Fruit fly (Drosophila melanogaster) whole organism, embryonic: ENCODE results near the gene CG8837.

ENCODE experiments used
- Adf1 ChIP-seq: fragments of 200-800 bp; sonication (Bioruptor generic); IDR thresholded peaks from 2 replicates; pipeline ENCODE4 v1.3.6; 2022; ENCODE audit warnings: missing biosample characterization, missing genetic modification characterization
- Atf-2 ChIP-seq: fragments of 200-800 bp; sonication (Bioruptor generic); optimal IDR thresholded peaks from 2 replicates; lab custom pipeline; 2016; ENCODE audit warnings: missing biosample characterization, missing genetic modification characterization
- CG10321 ChIP-seq: fragments of 200-800 bp; sonication (Bioruptor generic); IDR thresholded peaks from 2 replicates; pipeline ENCODE4 v1.3.6; 2022; ENCODE audit warnings: missing biosample characterization, missing genetic modification characterization
- CG11723 ChIP-seq: fragments of 200-800 bp; sonication (Bioruptor generic); optimal IDR thresholded peaks from 2 replicates; lab custom pipeline; 2017; ENCODE audit warnings: missing biosample characterization, mild to moderate bottlenecking, missing genetic modification characterization
- CG1233 ChIP-seq: fragments of 200-800 bp; sonication (Bioruptor generic); optimal IDR thresholded peaks from 4 replicates; lab custom pipeline; 2018; ENCODE audit warnings: missing biosample characterization, mild to moderate bottlenecking, missing genetic modification characterization
- CG12744 ChIP-seq: fragments of 200-800 bp; sonication (Bioruptor generic); optimal IDR thresholded peaks from 2 replicates; lab custom pipeline; 2016; ENCODE audit warnings: missing biosample characterization, missing genetic modification characterization
- CG14014 ChIP-seq: fragments of 200-800 bp; sonication (Bioruptor generic); IDR thresholded peaks from 2 replicates; pipeline ENCODE4 v1.3.6; 2022; ENCODE audit warnings: missing biosample characterization, missing genetic modification characterization
- CG15073 ChIP-seq: fragments of 200-800 bp; sonication (Bioruptor generic); optimal IDR thresholded peaks from 2 replicates; lab custom pipeline; 2016; ENCODE audit warnings: missing biosample characterization, missing genetic modification characterization
- CG15601 ChIP-seq: fragments of 200-800 bp; sonication (Bioruptor generic); optimal IDR thresholded peaks from 3 replicates; lab custom pipeline; 2019; ENCODE audit warnings: missing biosample characterization, mild to moderate bottlenecking, missing genetic modification characterization, moderate library complexity
- CG30403 ChIP-seq: fragments of 200-800 bp; sonication (Bioruptor generic); optimal IDR thresholded peaks from 3 replicates; lab custom pipeline; 2016; ENCODE audit warnings: missing biosample characterization, missing genetic modification characterization
- CG30431 ChIP-seq: fragments of 200-800 bp; sonication (Bioruptor generic); optimal IDR thresholded peaks from 2 replicates; lab custom pipeline; 2017; ENCODE audit warnings: missing biosample characterization, missing genetic modification characterization
- CG31388 ChIP-seq: fragments of 200-800 bp; sonication (Bioruptor generic); optimal IDR thresholded peaks from 2 replicates; lab custom pipeline; 2016; ENCODE audit warnings: missing biosample characterization, missing genetic modification characterization
- CG33213 ChIP-seq: fragments of 200-800 bp; sonication (Bioruptor generic); optimal IDR thresholded peaks from 3 replicates; lab custom pipeline; 2016; ENCODE audit warnings: missing biosample characterization, missing genetic modification characterization
- CG3407 ChIP-seq: fragments of 200-800 bp; sonication (Bioruptor generic); optimal IDR thresholded peaks from 2 replicates; lab custom pipeline; 2018; ENCODE audit warnings: missing biosample characterization, mild to moderate bottlenecking, missing genetic modification characterization
- CG6175 ChIP-seq: fragments of 200-800 bp; sonication (Bioruptor generic); IDR thresholded peaks from 3 replicates; pipeline ENCODE4 v1.3.6; 2022; ENCODE audit warnings: missing biosample characterization, missing genetic modification characterization
- CG6813 ChIP-seq: fragments of 200-800 bp; sonication (Bioruptor generic); optimal IDR thresholded peaks from 2 replicates; lab custom pipeline; 2017; ENCODE audit warnings: missing biosample characterization, missing genetic modification characterization, mild to moderate bottlenecking, moderate library complexity, missing genetic modification reagents
- CG7745 ChIP-seq: fragments of 200-800 bp; sonication (Bioruptor generic); optimal IDR thresholded peaks from 2 replicates; lab custom pipeline; 2018; ENCODE audit warnings: missing biosample characterization, mild to moderate bottlenecking, missing genetic modification characterization, moderate library complexity
- CG8281 ChIP-seq: fragments of 200-800 bp; sonication (Bioruptor generic); optimal IDR thresholded peaks from 2 replicates; lab custom pipeline; 2018; ENCODE audit warnings: missing biosample characterization, mild to moderate bottlenecking, missing genetic modification characterization, moderate library complexity
- CG9876 ChIP-seq: fragments of 200-800 bp; sonication (Bioruptor generic); optimal IDR thresholded peaks from 2 replicates; lab custom pipeline; 2016; ENCODE audit warnings: missing biosample characterization, missing genetic modification characterization
- Camta ChIP-seq: fragments of 200-800 bp; sonication (Bioruptor generic); optimal IDR thresholded peaks from 2 replicates; lab custom pipeline; 2016; ENCODE audit warnings: missing biosample characterization, missing genetic modification characterization
- Chrac-16 ChIP-seq: fragments of 200-800 bp; sonication (Bioruptor generic); optimal IDR thresholded peaks from 3 replicates; lab custom pipeline; 2016; ENCODE audit warnings: missing biosample characterization, missing genetic modification characterization
- Dek ChIP-seq: fragments of 200-800 bp; sonication (Bioruptor generic); optimal IDR thresholded peaks from 3 replicates; lab custom pipeline; 2019; ENCODE audit warnings: missing biosample characterization, mild to moderate bottlenecking, missing genetic modification characterization, moderate library complexity
- Doc2 ChIP-seq: fragments of 200-800 bp; sonication (Bioruptor generic); IDR thresholded peaks from 2 replicates; pipeline ENCODE4 v1.3.6; 2022; ENCODE audit warnings: missing biosample characterization, missing genetic modification characterization
- Gug ChIP-seq: fragments of 200-800 bp; sonication (Bioruptor generic); IDR thresholded peaks from 4 replicates; pipeline ENCODE4 v1.3.6; 2022; ENCODE audit warnings: missing biosample characterization, missing genetic modification characterization
- HLH54F ChIP-seq: fragments of 200-800 bp; sonication (Bioruptor generic); optimal IDR thresholded peaks from 3 replicates; lab custom pipeline; 2016; ENCODE audit warnings: missing biosample characterization, missing genetic modification characterization
- Hmx ChIP-seq: fragments of 200-800 bp; sonication (Bioruptor generic); optimal IDR thresholded peaks from 2 replicates; lab custom pipeline; 2016; ENCODE audit warnings: missing biosample characterization, missing genetic modification characterization
- NK7.1 ChIP-seq: fragments of 200-800 bp; sonication (Bioruptor generic); optimal IDR thresholded peaks from 3 replicates; lab custom pipeline; 2016; ENCODE audit warnings: missing biosample characterization, missing genetic modification characterization
- Ravus ChIP-seq: fragments of 200-800 bp; sonication (Bioruptor generic); IDR thresholded peaks from 2 replicates; pipeline ENCODE4 v1.3.6; 2022; ENCODE audit warnings: missing biosample characterization, missing genetic modification characterization
- TFAM ChIP-seq: fragments of 200-800 bp; sonication (Bioruptor generic); optimal IDR thresholded peaks from 2 replicates; lab custom pipeline; 2017; ENCODE audit warnings: missing biosample characterization, missing genetic modification characterization, inconsistent platforms
- Tbp ChIP-seq: fragments of >200 bp; optimal IDR thresholded peaks from 2 replicates; lab custom pipeline; 2018; ENCODE audit warnings: missing biosample characterization, missing genetic modification characterization
- Usf ChIP-seq: fragments of 200-800 bp; sonication (Bioruptor generic); optimal IDR thresholded peaks from 2 replicates; lab custom pipeline; 2017; ENCODE audit warnings: missing genotype, missing biosample characterization, missing genetic modification characterization
- bowl ChIP-seq: fragments of 200-800 bp; sonication (Bioruptor generic); IDR thresholded peaks from 2 replicates; pipeline ENCODE4 v1.3.6; 2022; ENCODE audit warnings: missing biosample characterization, missing genetic modification characterization
- cas ChIP-seq: fragments of 200-800 bp; sonication (Bioruptor generic); IDR thresholded peaks from 2 replicates; pipeline ENCODE4 v1.3.6; 2022; ENCODE audit warnings: missing biosample characterization, missing genetic modification characterization
- croc ChIP-seq: fragments of 200-800 bp; sonication (Bioruptor generic); conservative IDR thresholded peaks from 3 replicates; pipeline ENCODE4 v1.3.6; 2022; ENCODE audit warnings: missing biosample characterization, missing genetic modification characterization
- ewg ChIP-seq: fragments of 200-800 bp; sonication (Bioruptor generic); optimal IDR thresholded peaks from 3 replicates; lab custom pipeline; 2017; ENCODE audit warnings: mild to moderate bottlenecking, missing biosample characterization, missing genetic modification reagents, missing genetic modification characterization
- exex ChIP-seq: fragments of 200-800 bp; sonication (Bioruptor generic); optimal IDR thresholded peaks from 4 replicates; lab custom pipeline; 2018; ENCODE audit warnings: missing biosample characterization, mild to moderate bottlenecking, missing genetic modification characterization, moderate library complexity
- fd96Cb ChIP-seq: fragments of 200-800 bp; sonication (Bioruptor generic); optimal IDR thresholded peaks from 2 replicates; lab custom pipeline; 2018; ENCODE audit warnings: missing biosample characterization, mild to moderate bottlenecking, missing genetic modification characterization, moderate library complexity
- gem ChIP-seq: fragments of 200-800 bp; sonication (Bioruptor generic); optimal IDR thresholded peaks from 2 replicates; lab custom pipeline; 2019; ENCODE audit warnings: missing biosample characterization, mild to moderate bottlenecking, missing genetic modification characterization, moderate library complexity
- gro ChIP-seq: fragments of 200-800 bp; sonication (Bioruptor generic); optimal IDR thresholded peaks from 2 replicates; lab custom pipeline; 2016; ENCODE audit warnings: missing biosample characterization, missing genetic modification characterization
- gsb ChIP-seq: fragments of 200-800 bp; sonication (Bioruptor generic); IDR thresholded peaks from 2 replicates; pipeline ENCODE4 v1.3.6; 2022; ENCODE audit warnings: missing biosample characterization, missing genetic modification characterization
- h ChIP-seq: fragments of >200 bp; optimal IDR thresholded peaks from 2 replicates; lab custom pipeline; 2017
- jing ChIP-seq: fragments of 200-800 bp; sonication (Bioruptor generic); optimal IDR thresholded peaks from 2 replicates; lab custom pipeline; 2018; ENCODE audit warnings: missing biosample characterization, mild to moderate bottlenecking, missing genetic modification characterization
- jumu ChIP-seq: fragments of 200-800 bp; sonication (Bioruptor generic); optimal IDR thresholded peaks from 3 replicates; lab custom pipeline; 2016; ENCODE audit warnings: missing biosample characterization, missing genetic modification characterization
- lilli ChIP-seq: fragments of 200-800 bp; sonication (Bioruptor generic); optimal IDR thresholded peaks from 3 replicates; lab custom pipeline; 2016; ENCODE audit warnings: missing biosample characterization, missing genetic modification characterization
- org-1 ChIP-seq: fragments of 200-800 bp; sonication (Bioruptor generic); optimal IDR thresholded peaks from 2 replicates; lab custom pipeline; 2017; ENCODE audit warnings: missing biosample characterization, missing genetic modification characterization
- sens-2 ChIP-seq: fragments of 200-800 bp; sonication (Bioruptor generic); IDR thresholded peaks from 2 replicates; pipeline ENCODE4 v1.3.6; 2022; ENCODE audit warnings: missing biosample characterization, missing genetic modification characterization
- slbo ChIP-seq: fragments of 200-800 bp; sonication (Bioruptor generic); IDR thresholded peaks from 2 replicates; pipeline ENCODE4 v1.3.6; 2022; ENCODE audit warnings: missing biosample characterization, missing genetic modification characterization
- slp2 ChIP-seq: fragments of 200-800 bp; sonication (Bioruptor generic); optimal IDR thresholded peaks from 2 replicates; lab custom pipeline; 2016; ENCODE audit warnings: missing biosample characterization, missing genetic modification characterization
- sna ChIP-seq: fragments of 200-800 bp; sonication (Bioruptor generic); IDR thresholded peaks from 2 replicates; pipeline ENCODE4 v1.3.6; 2022; ENCODE audit warnings: missing biosample characterization, missing genetic modification characterization; ENCODE audit not compliant: partially characterized antibody
- tio ChIP-seq: fragments of 200-800 bp; sonication (Bioruptor generic); optimal IDR thresholded peaks from 2 replicates; lab custom pipeline; 2017; ENCODE audit warnings: missing biosample characterization, missing genetic modification characterization, inconsistent platforms
- trh ChIP-seq: fragments of 200-800 bp; sonication (Bioruptor generic); optimal IDR thresholded peaks from 2 replicates; lab custom pipeline; 2016; ENCODE audit warnings: missing biosample characterization, missing genetic modification characterization
- ttk ChIP-seq: fragments of 200-800 bp; sonication (Bioruptor generic); IDR thresholded peaks from 2 replicates; pipeline ENCODE4 v2.1.2; 2022; ENCODE audit warnings: missing biosample characterization, missing genetic modification characterization

CG8837 gene

DNA sequence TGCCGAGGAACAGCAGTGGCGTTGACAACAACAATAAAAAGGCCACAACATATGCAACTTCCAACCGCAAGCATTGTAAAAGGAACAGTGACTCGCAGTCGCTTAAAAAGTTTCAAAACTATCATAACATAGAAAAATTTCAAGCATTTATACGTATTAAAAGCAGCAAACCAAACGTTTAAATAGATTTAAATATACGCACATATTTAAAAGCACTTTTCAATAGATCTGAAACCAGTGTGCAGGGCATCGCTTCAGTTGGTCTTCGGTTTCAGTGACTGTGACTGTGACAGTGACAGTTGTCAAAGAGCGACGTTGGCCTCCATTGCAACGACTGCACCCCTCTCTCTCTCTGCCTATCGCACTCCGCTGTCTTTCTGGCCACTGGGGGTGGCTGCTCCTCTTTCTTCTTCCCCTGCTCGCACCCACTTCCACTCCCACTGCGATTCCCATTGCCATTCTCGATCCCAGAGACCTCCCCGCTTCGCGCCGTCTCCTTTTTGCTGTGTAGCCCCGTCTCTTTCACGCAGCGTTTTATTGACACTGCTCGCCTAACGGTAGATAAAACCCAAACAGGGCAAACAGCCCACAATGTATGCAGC is 28.2 kb downstream of the CG8837 start (continued):
- TF ChIP-seq CG14014: peak; percentile 73; the same call in 1 of the 2 replicates
- TF ChIP-seq NK7.1 (GFP tag; lab: Kevin White, UChicago): no peak
- TF ChIP-seq CG15601 (tag; lab: Kevin White, UChicago): peak; percentile 67
- TF ChIP-seq Doc2: no peak
- TF ChIP-seq slbo (GFP tag; lab: Robert Waterston, UW): peak; percentile 64
- TF ChIP-seq CG6175 (GFP tag; lab: Robert Waterston, UW): 0 out of 3 replicates have a peak, but pooled peaks have one; percentile 57
- no peak for TF ChIP-seq Usf (GFP tag; lab: Kevin White, UChicago)
- TF ChIP-seq CG30403 (GFP tag; lab: Kevin White, UChicago): peak; percentile 75
- TF ChIP-seq bowl (GFP tag; lab: Robert Waterston, UW): no peak
- TF ChIP-seq CG7745 (tag; lab: Kevin White, UChicago): no peak
- no peak for TF ChIP-seq TFAM (GFP tag; lab: Kevin White, UChicago)
- peak; percentile 61 for TF ChIP-seq tio (GFP tag; lab: Kevin White, UChicago)
- peak; percentile 23; the same call in 1 of the 2 replicates for TF ChIP-seq cas (GFP tag; lab: Robert Waterston, UW)
- peak; percentile 83 for TF ChIP-seq slp2 (GFP tag; lab: Kevin White, UChicago)
- no peak for TF ChIP-seq CG12744 (GFP tag; lab: Kevin White, UChicago)
- TF ChIP-seq Hmx (GFP tag; lab: Kevin White, UChicago): no peak
- TF ChIP-seq CG11723 (GFP tag; lab: Kevin White, UChicago): peak; percentile 70
- TF ChIP-seq Adf1 (GFP tag; lab: Robert Waterston, UW): no peak
- no peak for TF ChIP-seq CG9876 (GFP tag; lab: Kevin White, UChicago)
- TF ChIP-seq Camta: peak; percentile 65
- no peak for TF ChIP-seq exex
- peak; percentile 60 for TF ChIP-seq CG6813 (GFP tag; lab: Kevin White, UChicago)
- TF ChIP-seq CG30431 (GFP tag; lab: Kevin White, UChicago): peak; percentile 29
- TF ChIP-seq fd96Cb: peak; percentile 90
- peak; percentile 68 for TF ChIP-seq Chrac-16 (GFP tag; lab: Kevin White, UChicago)
- TF ChIP-seq Dek (tag; lab: Kevin White, UChicago): peak; percentile 47
- TF ChIP-seq HLH54F (GFP tag; lab: Kevin White, UChicago): peak; percentile 18
- TF ChIP-seq ttk: peak; percentile 92
- TF ChIP-seq jumu (GFP tag; lab: Kevin White, UChicago): peak; percentile 53
- TF ChIP-seq sens-2 (GFP tag; lab: Robert Waterston, UW): peak; percentile 91
- TF ChIP-seq org-1 (GFP tag; lab: Kevin White, UChicago): peak; percentile 73
- TF ChIP-seq gem: peak; percentile 90
- peak; percentile 68 for TF ChIP-seq jing (GFP tag; lab: Kevin White, UChicago)
- peak; percentile 32; the same call in 1 of the 2 replicates for TF ChIP-seq CG10321 (GFP tag; lab: Robert Waterston, UW)
- no peak for TF ChIP-seq trh
- TF ChIP-seq CG33213: peak; percentile 52
- peak; percentile 81; the same call in 3 of the 4 replicates for TF ChIP-seq Gug
- no peak for TF ChIP-seq h
- TF ChIP-seq Tbp (GFP tag; lab: Kevin White, UChicago): no peak
- TF ChIP-seq CG31388: peak; percentile 22
- peak; percentile 32 for TF ChIP-seq lilli
- TF ChIP-seq gsb (GFP tag; lab: Robert Waterston, UW): no peak
- peak; percentile 57; the same call in 1 of the 2 replicates for TF ChIP-seq sna (GFP tag; lab: Robert Waterston, UW)
- TF ChIP-seq gro (GFP tag; lab: Kevin White, UChicago): no peak
- no peak for TF ChIP-seq CG15073 (GFP tag; lab: Kevin White, UChicago)
- peak; percentile 86 for TF ChIP-seq CG3407
- peak; percentile 41 for TF ChIP-seq CG8281 (tag; lab: Kevin White, UChicago)
- TF ChIP-seq ewg (GFP tag; lab: Kevin White, UChicago): peak; percentile 84
- TF ChIP-seq CG1233 (GFP tag; lab: Kevin White, UChicago): peak; percentile 75
- no peak for TF ChIP-seq Ravus (GFP tag; lab: Robert Waterston, UW)
- peak; percentile 92 for TF ChIP-seq croc (GFP tag; lab: Robert Waterston, UW)
- peak; percentile 63 for TF ChIP-seq Atf-2 (GFP tag; lab: Kevin White, UChicago)
